Worm (Caenorhabditis elegans) whole organism, mixed stage, embryonic: Measurements from ENCODE around the gene abcf-3.
A peak's percentile ranks its signal among the peaks of the same experiment; 100 is the strongest.

ENCODE experiments used
- M03D4.4 ChIP-seq: sonication (generic microtip); optimal IDR thresholded peaks from 2 replicates; lab custom pipeline; 2017; ENCODE audit warnings: mild to moderate bottlenecking, missing genetic modification characterization, missing compliant biosample characterization
- bed-3 ChIP-seq: fragments of 200-800 bp; sonication (Bioruptor generic); optimal IDR thresholded peaks from 3 replicates; lab custom pipeline; 2018; ENCODE audit warnings: mild to moderate bottlenecking, missing genetic modification characterization, moderate library complexity, missing compliant biosample characterization
- blmp-1 ChIP-seq: fragments of 150-350 bp; optimal IDR thresholded peaks from 2 replicates; lab custom pipeline; 2014; ENCODE audit warnings: missing biosample characterization, missing genetic modification characterization
- ceh-39 ChIP-seq: fragments of 150-350 bp; optimal IDR thresholded peaks from 2 replicates; lab custom pipeline; 2014; ENCODE audit warnings: missing biosample characterization, missing genetic modification characterization
- ceh-43 ChIP-seq: fragments of 200-800 bp; sonication (Bioruptor generic); optimal IDR thresholded peaks from 2 replicates; lab custom pipeline; 2018; ENCODE audit warnings: mild to moderate bottlenecking, missing genetic modification characterization, moderate library complexity, missing compliant biosample characterization
- ceh-83 ChIP-seq: fragments of 200-800 bp; sonication (Bioruptor generic); optimal IDR thresholded peaks from 2 replicates; lab custom pipeline; 2018; ENCODE audit warnings: mild to moderate bottlenecking, missing genetic modification characterization, missing compliant biosample characterization
- ces-1 ChIP-seq: fragments of 150-350 bp; optimal IDR thresholded peaks from 2 replicates; lab custom pipeline; 2014; ENCODE audit warnings: missing biosample characterization, missing genetic modification reagents, missing genetic modification characterization
- cnd-1 ChIP-seq: fragments of 200-800 bp; sonication (Bioruptor generic); optimal IDR thresholded peaks from 2 replicates; lab custom pipeline; 2018; ENCODE audit warnings: mild to moderate bottlenecking, missing genetic modification characterization, missing compliant biosample characterization
- drap-1 ChIP-seq: fragments of 200-800 bp; sonication (Bioruptor generic); optimal IDR thresholded peaks from 3 replicates; lab custom pipeline; 2018; ENCODE audit warnings: mild to moderate bottlenecking, missing genetic modification characterization, missing compliant biosample characterization
- elt-1 ChIP-seq: sonication (generic microtip); optimal IDR thresholded peaks from 2 replicates; lab custom pipeline; 2017; ENCODE audit warnings: missing genetic modification characterization, mild to moderate bottlenecking, missing compliant biosample characterization, antibody characterized with exemption, moderate library complexity, borderline replicate concordance; ENCODE audit not compliant: insufficient read depth
- elt-3 ChIP-seq: fragments of 150-350 bp; optimal IDR thresholded peaks from 2 replicates; lab custom pipeline; 2014; ENCODE audit warnings: missing biosample characterization, missing genetic modification characterization
- flh-1 ChIP-seq: fragments of 200-800 bp; sonication (Bioruptor generic); optimal IDR thresholded peaks from 2 replicates; lab custom pipeline; 2018; ENCODE audit warnings: mild to moderate bottlenecking, missing genetic modification characterization, moderate library complexity, missing compliant biosample characterization
- ham-2 ChIP-seq: fragments of 200-800 bp; sonication (Bioruptor generic); optimal IDR thresholded peaks from 2 replicates; lab custom pipeline; 2018; ENCODE audit warnings: mild to moderate bottlenecking, missing genetic modification characterization, missing compliant biosample characterization
- hlh-1 ChIP-seq: fragments of 150-350 bp; optimal IDR thresholded peaks from 2 replicates; lab custom pipeline; 2014; ENCODE audit warnings: missing biosample characterization, missing genetic modification reagents, missing genetic modification characterization
- lin-13 ChIP-seq: fragments of 150-350 bp; optimal IDR thresholded peaks from 2 replicates; lab custom pipeline; 2014; ENCODE audit warnings: missing biosample characterization, missing genetic modification characterization
- lin-32 ChIP-seq: fragments of 200-800 bp; sonication (Bioruptor generic); optimal IDR thresholded peaks from 2 replicates; lab custom pipeline; 2018; ENCODE audit warnings: mild to moderate bottlenecking, missing genetic modification characterization, missing compliant biosample characterization
- lsy-2 ChIP-seq: fragments of 150-350 bp; optimal IDR thresholded peaks from 2 replicates; lab custom pipeline; 2014; ENCODE audit warnings: missing biosample characterization, missing genetic modification characterization
- mab-5 ChIP-seq: fragments of 150-350 bp; optimal IDR thresholded peaks from 2 replicates; lab custom pipeline; 2014; ENCODE audit warnings: missing biosample characterization, missing genetic modification characterization
- mep-1 ChIP-seq: fragments of 150-350 bp; optimal IDR thresholded peaks from 2 replicates; lab custom pipeline; 2017; ENCODE audit warnings: missing biosample characterization, missing genetic modification reagents, missing genetic modification characterization, inconsistent platforms
- mls-2 ChIP-seq: sonication (generic microtip); optimal IDR thresholded peaks from 2 replicates; lab custom pipeline; 2016; ENCODE audit warnings: mild to moderate bottlenecking, missing genetic modification characterization, moderate library complexity, missing compliant biosample characterization
- nhr-12 ChIP-seq: fragments of 150-350 bp; optimal IDR thresholded peaks from 2 replicates; lab custom pipeline; 2014; ENCODE audit warnings: missing biosample characterization, missing genetic modification characterization
- nhr-2 ChIP-seq: fragments of 150-350 bp; optimal IDR thresholded peaks from 2 replicates; lab custom pipeline; 2014; ENCODE audit warnings: missing biosample characterization, missing genetic modification characterization
- nhr-237 ChIP-seq: fragments of 150-350 bp; optimal IDR thresholded peaks from 2 replicates; lab custom pipeline; 2014; ENCODE audit warnings: missing biosample characterization, missing genetic modification characterization
- nhr-28 ChIP-seq: fragments of 150-350 bp; optimal IDR thresholded peaks from 2 replicates; lab custom pipeline; 2014; ENCODE audit warnings: missing biosample characterization, missing genetic modification characterization
- nhr-76 ChIP-seq: sonication (generic microtip); optimal IDR thresholded peaks from 2 replicates; lab custom pipeline; 2017; ENCODE audit warnings: missing biosample characterization, missing genetic modification characterization
- pha-4 ChIP-seq: fragments of 150-350 bp; optimal IDR thresholded peaks from 2 replicates; lab custom pipeline; 2018; ENCODE audit warnings: missing biosample characterization, missing genetic modification reagents, missing genetic modification characterization
- sem-2 ChIP-seq: fragments of 200-800 bp; sonication (Bioruptor generic); optimal IDR thresholded peaks from 2 replicates; lab custom pipeline; 2018; ENCODE audit warnings: mild to moderate bottlenecking, missing genetic modification characterization, missing compliant biosample characterization
- snpc-4 ChIP-seq: fragments of 150-350 bp; optimal IDR thresholded peaks from 2 replicates; lab custom pipeline; 2014; ENCODE audit warnings: missing biosample characterization, missing genetic modification characterization
- sptf-1 ChIP-seq: sonication (generic microtip); optimal IDR thresholded peaks from 2 replicates; lab custom pipeline; 2017; ENCODE audit warnings: mild to moderate bottlenecking, missing genetic modification characterization, moderate library complexity, missing compliant biosample characterization
- tbx-8 ChIP-seq: fragments of 200-800 bp; sonication (Bioruptor generic); optimal IDR thresholded peaks from 2 replicates; lab custom pipeline; 2018; ENCODE audit warnings: mild to moderate bottlenecking, missing genetic modification characterization, moderate library complexity, missing compliant biosample characterization
- unc-120 ChIP-seq: sonication (generic microtip); optimal IDR thresholded peaks from 2 replicates; lab custom pipeline; 2017; ENCODE audit warnings: missing genetic modification characterization, missing compliant biosample characterization; ENCODE audit not compliant: poor library complexity, severe bottlenecking
- unc-39 ChIP-seq: fragments of 150-350 bp; optimal IDR thresholded peaks from 2 replicates; lab custom pipeline; 2014; ENCODE audit warnings: missing biosample characterization, missing genetic modification characterization
- unc-62 ChIP-seq: fragments of 150-350 bp; optimal IDR thresholded peaks from 2 replicates; lab custom pipeline; 2014; ENCODE audit warnings: missing biosample characterization, missing genetic modification reagents, missing genetic modification characterization
- zip-8 ChIP-seq: fragments of 150-350 bp; optimal IDR thresholded peaks from 2 replicates; lab custom pipeline; 2014; ENCODE audit warnings: missing biosample characterization, missing genetic modification characterization
- ztf-11 ChIP-seq: fragments of 150-350 bp; optimal IDR thresholded peaks from 2 replicates; lab custom pipeline; 2014; ENCODE audit warnings: missing biosample characterization, missing genetic modification characterization

Gene abcf-3

ce11 chrIII:6154586-6154985 lies 18.6 kb upstream of the abcf-3 start:
- TF ChIP-seq hlh-1 (tag; lab: Kevin White, UChicago) (no peak), ceh-43 (GFP tag; lab: Kevin White, UChicago) (no peak), tbx-8 (no peak), blmp-1 (tag; lab: Kevin White, UChicago) (no peak), nhr-237 (tag; lab: Kevin White, UChicago) (no peak), ham-2 (no peak), unc-62 (GFP tag; lab: Kevin White, UChicago) (no peak)

- TF ChIP-seq unc-39 (tag; lab: Kevin White, UChicago) = no peak
- TF ChIP-seq elt-1 = no peak
- TF ChIP-seq M03D4.4 (tag; lab: Kevin White, UChicago) = no peak
- no peak for TF ChIP-seq mls-2 (tag; lab: Kevin White, UChicago)
- no peak for TF ChIP-seq mab-5
These were observed 17.4 kb upstream of the abcf-3 start for ce11 chrIII:6155787-6156186.

ce11 chrIII:6157708-6158321 lies 15.4 kb upstream of the abcf-3 start, which contains the start of gene anmt-2:
Gene anmt-2, minus strand, starts transcription at chrIII:6157758.
- no peak for TF ChIP-seq elt-3 (tag; lab: Kevin White, UChicago)
- TF ChIP-seq hlh-1 (tag; lab: Kevin White, UChicago) = peak; percentile 27

DNA sequence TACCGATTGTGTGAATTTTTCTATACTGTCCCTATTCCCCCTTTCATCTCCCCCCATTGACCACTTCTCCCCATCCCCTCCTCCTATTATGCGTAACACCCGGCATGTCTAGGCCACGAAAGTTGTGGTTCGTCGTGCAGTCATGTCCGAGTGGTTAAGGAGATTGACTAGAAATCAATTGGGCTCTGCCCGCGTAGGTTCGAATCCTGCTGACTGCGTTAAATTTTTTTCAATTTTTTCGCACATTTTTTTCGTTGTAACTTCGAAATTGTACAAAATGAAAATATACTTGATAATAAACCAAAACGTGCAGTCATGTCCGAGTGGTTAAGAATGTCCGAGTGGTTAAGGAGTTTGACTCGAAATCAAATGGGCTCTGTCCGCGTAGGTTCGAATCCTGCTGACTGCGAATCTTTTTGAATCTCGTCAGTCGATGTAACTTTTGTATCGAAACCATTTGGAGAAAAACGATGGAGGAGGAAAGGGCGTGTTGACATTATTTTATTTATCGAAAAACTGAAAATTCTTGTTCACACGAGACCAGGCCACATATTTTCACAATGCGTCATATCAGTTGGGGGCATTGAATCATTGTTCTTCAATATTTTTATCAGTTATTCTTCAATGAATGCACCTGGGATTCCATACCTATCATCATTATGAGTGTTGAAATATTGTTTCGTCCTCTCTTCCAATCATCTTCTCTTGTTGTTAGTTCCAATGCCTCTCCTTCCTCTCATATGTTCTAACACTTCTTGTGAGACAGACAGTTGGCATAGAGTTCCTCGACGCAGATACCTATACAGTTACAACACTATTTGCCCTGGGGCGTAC lies 14.3 kb upstream of the abcf-3 start, which contains the start of gene nfm-1:
TSS of gene nfm-1 (plus strand) at position 812 of the 834 bp plus-strand sequence.
- peak; percentile 62 for TF ChIP-seq ces-1 (GFP tag; lab: Kevin White, UChicago)
- peak; percentile 70 for TF ChIP-seq bed-3 (GFP tag; lab: Kevin White, UChicago)
- peak; percentile 73 for TF ChIP-seq tbx-8
- TF ChIP-seq drap-1 (GFP tag; lab: Kevin White, UChicago) = peak; percentile 90
- TF ChIP-seq nhr-237 (tag; lab: Kevin White, UChicago) = no peak
- peak; percentile 87 for TF ChIP-seq ceh-83
- TF ChIP-seq blmp-1 (tag; lab: Kevin White, UChicago) = no peak
- TF ChIP-seq ceh-43 (GFP tag; lab: Kevin White, UChicago) = peak; percentile 86
- peak; percentile 77 for TF ChIP-seq unc-120 (tag; lab: Kevin White, UChicago)
- TF ChIP-seq nhr-76 (tag; lab: Kevin White, UChicago) = no peak
- TF ChIP-seq unc-62 (GFP tag; lab: Kevin White, UChicago) = peak; percentile 47
- peak; percentile 92 for TF ChIP-seq sptf-1 (tag; lab: Kevin White, UChicago)
- TF ChIP-seq nhr-2 = no peak
- peak; percentile 71 for TF ChIP-seq lin-32
- TF ChIP-seq hlh-1 (tag; lab: Kevin White, UChicago) = peak; percentile 89
- TF ChIP-seq mep-1 = peak; percentile 71
- TF ChIP-seq ceh-39 (tag; lab: Kevin White, UChicago) = no peak
- TF ChIP-seq nhr-12 = no peak
- TF ChIP-seq mls-2 (tag; lab: Kevin White, UChicago) = peak; percentile 93
- peak; percentile 35 for TF ChIP-seq unc-39 (tag; lab: Kevin White, UChicago)
- TF ChIP-seq ham-2 = peak; percentile 71
- TF ChIP-seq ztf-11 (tag; lab: Kevin White, UChicago) = no peak
- no peak for TF ChIP-seq mab-5
- TF ChIP-seq lsy-2 (tag; lab: Kevin White, UChicago) = peak; percentile 35
- TF ChIP-seq M03D4.4 (tag; lab: Kevin White, UChicago) = peak; percentile 91
- TF ChIP-seq snpc-4 (tag; lab: Kevin White, UChicago) = no peak
- TF ChIP-seq flh-1 = peak; percentile 66
- TF ChIP-seq lin-13 = no peak
- TF ChIP-seq sem-2 (GFP tag; lab: Kevin White, UChicago) = peak; percentile 86
- TF ChIP-seq cnd-1 (tag; lab: Kevin White, UChicago) = peak; percentile 89
- no peak for TF ChIP-seq elt-3 (tag; lab: Kevin White, UChicago)
- TF ChIP-seq nhr-28 (tag; lab: Kevin White, UChicago) = no peak
- no peak for TF ChIP-seq zip-8 (tag; lab: Kevin White, UChicago)
- peak; percentile 19 for TF ChIP-seq pha-4 (tag; lab: Kevin White, UChicago)
- TF ChIP-seq elt-1 = no peak
